Fruit fly (Drosophila melanogaster) whole organism, embryonic: Measurements from ENCODE around the gene CG32720.

ENCODE experiments used
- Ada2b ChIP-seq: fragments of 200-800 bp; sonication (Bioruptor generic); IDR thresholded peaks from 2 replicates; pipeline ENCODE4 v1.3.6; 2022; ENCODE audit warnings: missing biosample characterization, missing genetic modification characterization
- Awh ChIP-seq: fragments of 200-800 bp; sonication (Bioruptor generic); IDR thresholded peaks from 2 replicates; pipeline ENCODE4, ENCODE4 v1.3.6; 2022; ENCODE audit warnings: missing biosample characterization, missing genetic modification characterization
- CG12219 ChIP-seq: fragments of 200-800 bp; sonication (Bioruptor generic); optimal IDR thresholded peaks from 3 replicates; lab custom pipeline; 2018; ENCODE audit warnings: missing biosample characterization, mild to moderate bottlenecking, missing genetic modification characterization
- CG14710 ChIP-seq: fragments of 200-800 bp; sonication (Bioruptor generic); optimal IDR thresholded peaks from 3 replicates; lab custom pipeline; 2019; ENCODE audit warnings: missing biosample characterization, mild to moderate bottlenecking, missing genetic modification characterization, moderate library complexity
- CG14860 ChIP-seq: fragments of 200-800 bp; sonication (Bioruptor generic); IDR thresholded peaks from 3 replicates; pipeline ENCODE4 v1.3.6; 2022; ENCODE audit warnings: missing biosample characterization, missing genetic modification characterization; ENCODE audit not compliant: partially characterized antibody
- CG15011 ChIP-seq: fragments of 200-800 bp; sonication (Bioruptor generic); optimal IDR thresholded peaks from 3 replicates; lab custom pipeline; 2018; ENCODE audit warnings: missing biosample characterization, mild to moderate bottlenecking, missing genetic modification characterization
- CG1603 ChIP-seq: fragments of 200-800 bp; sonication (Bioruptor generic); optimal IDR thresholded peaks from 2 replicates; lab custom pipeline; 2019; ENCODE audit warnings: missing biosample characterization, mild to moderate bottlenecking, missing genetic modification characterization, moderate library complexity
- CG17385 ChIP-seq: fragments of 200-800 bp; sonication (Bioruptor generic); optimal IDR thresholded peaks from 3 replicates; lab custom pipeline; 2018; ENCODE audit warnings: missing biosample characterization, mild to moderate bottlenecking, missing genetic modification characterization
- CG17568 ChIP-seq: fragments of 200-800 bp; sonication (Bioruptor generic); optimal IDR thresholded peaks from 2 replicates; lab custom pipeline; 2018; ENCODE audit warnings: missing biosample characterization, mild to moderate bottlenecking, missing genetic modification characterization, moderate library complexity
- CG1792 ChIP-seq: fragments of 200-800 bp; sonication (Bioruptor generic); optimal IDR thresholded peaks from 2 replicates; lab custom pipeline; 2016; ENCODE audit warnings: missing biosample characterization, missing genetic modification characterization
- CG2202 ChIP-seq: fragments of 200-800 bp; sonication (Bioruptor generic); optimal IDR thresholded peaks from 2 replicates; lab custom pipeline; 2018; ENCODE audit warnings: missing biosample characterization, mild to moderate bottlenecking, missing genetic modification characterization
- CG31441 ChIP-seq: fragments of 200-800 bp; sonication (Bioruptor generic); IDR thresholded peaks from 2 replicates; pipeline ENCODE4 v1.3.6; 2022; ENCODE audit warnings: missing biosample characterization, missing genetic modification characterization
- CG3163 ChIP-seq: fragments of 200-800 bp; sonication (Bioruptor generic); optimal IDR thresholded peaks from 3 replicates; lab custom pipeline; 2016; ENCODE audit warnings: missing biosample characterization, missing genetic modification characterization
- CG3726 ChIP-seq: fragments of 200-800 bp; sonication (Bioruptor generic); IDR thresholded peaks from 3 replicates; pipeline ENCODE4, ENCODE4 v1.3.6; 2022; ENCODE audit warnings: missing biosample characterization, missing genetic modification characterization
- CG42726 ChIP-seq: fragments of 200-800 bp; sonication (Bioruptor generic); IDR thresholded peaks from 2 replicates; pipeline ENCODE4 v1.3.6; 2022; ENCODE audit warnings: missing biosample characterization, missing genetic modification characterization; ENCODE audit not compliant: partially characterized antibody
- CG43689 ChIP-seq: fragments of 200-800 bp; sonication (Bioruptor generic); IDR thresholded peaks from 2 replicates; pipeline ENCODE4 v1.3.6; 2022; ENCODE audit warnings: missing biosample characterization, missing genetic modification characterization
- CG6175 ChIP-seq: fragments of 200-800 bp; sonication (Bioruptor generic); IDR thresholded peaks from 3 replicates; pipeline ENCODE4 v1.3.6; 2022; ENCODE audit warnings: missing biosample characterization, missing genetic modification characterization
- CG6654 ChIP-seq: fragments of 200-800 bp; sonication (Bioruptor generic); optimal IDR thresholded peaks from 2 replicates; lab custom pipeline; 2017; ENCODE audit warnings: missing biosample characterization, mild to moderate bottlenecking, missing genetic modification characterization
- Chrac-16 ChIP-seq: fragments of 200-800 bp; sonication (Bioruptor generic); optimal IDR thresholded peaks from 3 replicates; lab custom pipeline; 2016; ENCODE audit warnings: missing biosample characterization, missing genetic modification characterization
- CrebB ChIP-seq: fragments of 200-800 bp; sonication (Bioruptor generic); optimal IDR thresholded peaks from 3 replicates; lab custom pipeline; 2018; ENCODE audit warnings: missing biosample characterization, mild to moderate bottlenecking, missing genetic modification characterization
- D ChIP-seq, 2 experiments: fragments of 200-800 bp in 1 of 2; fragments of >200 bp in 1 of 2; sonication (Bioruptor generic) in 1 of 2; optimal IDR thresholded peaks; 2 replicates in 1 of 2; 3 replicates in 1 of 2; lab custom pipeline; 2017; ENCODE audit warnings: mild to moderate bottlenecking in 1 of 2, missing biosample characterization in 1 of 2, missing genetic modification characterization in 1 of 2, missing genetic modification reagents in 1 of 2
- Dbx ChIP-seq: fragments of 200-800 bp; sonication (Bioruptor generic); IDR thresholded peaks from 3 replicates; pipeline ENCODE4 v1.3.6; 2022; ENCODE audit warnings: missing biosample characterization, missing genetic modification characterization
- ERR ChIP-seq: fragments of 200-800 bp; sonication (Bioruptor generic); optimal IDR thresholded peaks from 2 replicates; lab custom pipeline; 2016; ENCODE audit warnings: missing biosample characterization, missing genetic modification characterization
- Eip74EF ChIP-seq, 2 experiments: fragments of 200-800 bp in 1 of 2; fragments of >200 bp in 1 of 2; sonication (Bioruptor generic) in 1 of 2; optimal IDR thresholded peaks; 2 replicates each; lab custom pipeline; 2017 to 2019; ENCODE audit warnings: missing biosample characterization in 2 of 2, missing genetic modification characterization in 2 of 2, mild to moderate bottlenecking in 1 of 2, moderate library complexity in 1 of 2
- Ets65A ChIP-seq: fragments of 200-800 bp; sonication (Bioruptor generic); peaks from one replicate; lab custom pipeline; 2016; ENCODE audit warnings: missing biosample characterization, missing genetic modification characterization
- H15 ChIP-seq: fragments of 200-800 bp; sonication (Bioruptor generic); IDR thresholded peaks from 3 replicates; pipeline ENCODE4 v1.3.6; 2022; ENCODE audit warnings: missing biosample characterization, missing genetic modification characterization
- HLH3B ChIP-seq: fragments of 200-800 bp; sonication (Bioruptor generic); IDR thresholded peaks from 2 replicates; pipeline ENCODE4 v1.3.6; 2022; ENCODE audit warnings: missing biosample characterization, missing genetic modification characterization
- HLHmδ ChIP-seq: fragments of 200-800 bp; sonication (Bioruptor generic); optimal IDR thresholded peaks from 2 replicates; lab custom pipeline; 2018; ENCODE audit warnings: missing biosample characterization, mild to moderate bottlenecking, missing genetic modification characterization, moderate library complexity
- Hand ChIP-seq: fragments of 200-800 bp; sonication (Bioruptor generic); optimal IDR thresholded peaks from 2 replicates; lab custom pipeline; 2017; ENCODE audit warnings: mild to moderate bottlenecking, missing biosample characterization, missing genetic modification reagents, missing genetic modification characterization
- NFAT ChIP-seq: fragments of 200-800 bp; sonication (Bioruptor generic); IDR thresholded peaks from 2 replicates; pipeline ENCODE4 v1.3.6; 2022; ENCODE audit warnings: missing biosample characterization, missing genetic modification characterization
- Ravus ChIP-seq: fragments of 200-800 bp; sonication (Bioruptor generic); IDR thresholded peaks from 2 replicates; pipeline ENCODE4 v1.3.6; 2022; ENCODE audit warnings: missing biosample characterization, missing genetic modification characterization
- Sin3A ChIP-seq: fragments of >200 bp; optimal IDR thresholded peaks from 2 replicates; lab custom pipeline; 2018
- Six4 ChIP-seq: fragments of 200-800 bp; sonication (Bioruptor generic); optimal IDR thresholded peaks from 2 replicates; lab custom pipeline; 2016; ENCODE audit warnings: missing biosample characterization, missing genetic modification characterization
- Xbp1 ChIP-seq: fragments of 200-800 bp; sonication (Bioruptor generic); optimal IDR thresholded peaks from 3 replicates; lab custom pipeline; 2016; ENCODE audit warnings: missing biosample characterization, mild to moderate bottlenecking, missing genetic modification characterization
- bcd ChIP-seq: fragments of 200-800 bp; sonication (Bioruptor generic); optimal IDR thresholded peaks from 2 replicates; lab custom pipeline; 2017; ENCODE audit warnings: missing biosample characterization, mild to moderate bottlenecking, missing genetic modification characterization
- danr ChIP-seq: fragments of 200-800 bp; sonication (Bioruptor generic); IDR thresholded peaks from 2 replicates; pipeline ENCODE4 v1.3.6; 2022; ENCODE audit warnings: missing biosample characterization, missing genetic modification characterization
- dati ChIP-seq: fragments of 200-800 bp; sonication (Bioruptor generic); IDR thresholded peaks from 2 replicates; pipeline ENCODE4 v1.3.6; 2022; ENCODE audit warnings: missing biosample characterization, missing genetic modification characterization
- ewg ChIP-seq: fragments of 200-800 bp; sonication (Bioruptor generic); optimal IDR thresholded peaks from 3 replicates; lab custom pipeline; 2017; ENCODE audit warnings: mild to moderate bottlenecking, missing biosample characterization, missing genetic modification reagents, missing genetic modification characterization
- gsb-n ChIP-seq: fragments of 200-800 bp; sonication (Bioruptor generic); optimal IDR thresholded peaks from 3 replicates; lab custom pipeline; 2018; ENCODE audit warnings: missing biosample characterization, mild to moderate bottlenecking, missing genetic modification characterization
- her ChIP-seq: fragments of 200-800 bp; sonication (Bioruptor generic); optimal IDR thresholded peaks from 2 replicates; lab custom pipeline; 2016; ENCODE audit warnings: missing biosample characterization, missing genetic modification characterization
- ken ChIP-seq: fragments of 200-800 bp; sonication (Bioruptor generic); IDR thresholded peaks from 3 replicates; pipeline ENCODE4 v1.3.6; 2022; ENCODE audit warnings: missing biosample characterization, missing genetic modification characterization
- knrl ChIP-seq: fragments of 200-800 bp; sonication (Bioruptor generic); IDR thresholded peaks from 3 replicates; pipeline ENCODE4 v1.3.6; 2022; ENCODE audit warnings: missing biosample characterization, missing genetic modification characterization; ENCODE audit not compliant: partially characterized antibody
- lbe ChIP-seq: fragments of 200-800 bp; sonication (Bioruptor generic); optimal IDR thresholded peaks from 2 replicates; lab custom pipeline; 2016; ENCODE audit warnings: missing biosample characterization, mild to moderate bottlenecking, missing genetic modification characterization
- lilli ChIP-seq: fragments of 200-800 bp; sonication (Bioruptor generic); optimal IDR thresholded peaks from 3 replicates; lab custom pipeline; 2016; ENCODE audit warnings: missing biosample characterization, missing genetic modification characterization
- lola ChIP-seq, 3 experiments: fragments of >200 bp in 2 of 3; fragments of 200-800 bp in 1 of 3; sonication (Bioruptor generic) in 1 of 3; optimal IDR thresholded peaks; 2 replicates each; lab custom pipeline; 2017 to 2019; ENCODE audit warnings: missing biosample characterization in 3 of 3, missing genetic modification characterization in 3 of 3, mild to moderate bottlenecking in 1 of 3, moderate library complexity in 1 of 3
- luna ChIP-seq: fragments of 200-800 bp; sonication (Bioruptor generic); optimal IDR thresholded peaks from 2 replicates; lab custom pipeline; 2016; ENCODE audit warnings: missing biosample characterization, missing genetic modification characterization
- onecut ChIP-seq: fragments of 200-800 bp; sonication (Bioruptor generic); IDR thresholded peaks from 2 replicates; pipeline ENCODE4 v1.3.6; 2022; ENCODE audit warnings: missing biosample characterization, missing genetic modification characterization
- otp ChIP-seq: fragments of 200-800 bp; sonication (Bioruptor generic); IDR thresholded peaks from 3 replicates; pipeline ENCODE4, ENCODE4 v1.3.6; 2022; ENCODE audit warnings: missing biosample characterization, missing genetic modification characterization
- pum ChIP-seq: fragments of 200-800 bp; sonication (Bioruptor generic); optimal IDR thresholded peaks from 2 replicates; lab custom pipeline; 2016; ENCODE audit warnings: missing biosample characterization, missing genetic modification characterization
- sug ChIP-seq: fragments of 200-800 bp; optimal IDR thresholded peaks from 2 replicates; lab custom pipeline; 2019; ENCODE audit warnings: missing biosample characterization, mild to moderate bottlenecking, missing genetic modification characterization, moderate library complexity
- tap ChIP-seq: fragments of 200-800 bp; optimal IDR thresholded peaks from 3 replicates; lab custom pipeline; 2019; ENCODE audit warnings: missing biosample characterization, mild to moderate bottlenecking, missing genetic modification characterization, moderate library complexity
- zen2 ChIP-seq: fragments of 200-800 bp; sonication (Bioruptor generic); IDR thresholded peaks from 3 replicates; pipeline ENCODE4 v1.3.6; 2022; ENCODE audit warnings: missing biosample characterization, missing genetic modification characterization; ENCODE audit not compliant: partially characterized antibody

CG32720 gene

dm6 chrX:7579810-7580209 lies 43.1 kb upstream of the CG32720 start (continued):
- TF ChIP-seq lbe (no peak), otp (GFP tag; lab: Robert Waterston, UW) (0 out of 3 replicates have a peak, but pooled peaks have one; percentile 49), dati (GFP tag; lab: Robert Waterston, UW) (no peak), CG6654 (GFP tag; lab: Kevin White, UChicago) (no peak), CG42726 (GFP tag; lab: Robert Waterston, UW) (no peak), danr (GFP tag; lab: Robert Waterston, UW) (no peak), her (GFP tag; lab: Kevin White, UChicago) (no peak), CG1792 (GFP tag; lab: Kevin White, UChicago) (no peak), Dbx (GFP tag; lab: Robert Waterston, UW) (no peak), D (optimal IDR thresholded peaks at IDR 0.05; lab: Kevin White, UChicago) (no peak), D (GFP tag; optimal IDR thresholded peaks at IDR 0.05; lab: Kevin White, UChicago) (no peak), lola (GFP tag; optimal IDR thresholded peaks at IDR 0.05; lab: Kevin White, UChicago) (no peak), lilli (no peak), Awh (GFP tag; lab: Robert Waterston, UW) (no peak), pum (GFP tag; lab: Kevin White, UChicago) (no peak), CG12219 (no peak), ERR (GFP tag; lab: Kevin White, UChicago) (no peak), Eip74EF (GFP tag; optimal IDR thresholded peaks at IDR 0.05; lab: Kevin White, UChicago) (no peak), CG1603 (peak; percentile 46), Ravus (GFP tag; lab: Robert Waterston, UW) (no peak), Xbp1 (GFP tag; lab: Kevin White, UChicago) (no peak), CG31441 (GFP tag; lab: Robert Waterston, UW) (no peak), CrebB (tag; lab: Kevin White, UChicago) (no peak), CG14860 (GFP tag; lab: Robert Waterston, UW) (no peak), HLH3B (GFP tag; lab: Robert Waterston, UW) (no peak), CG17568 (GFP tag; lab: Kevin White, UChicago) (no peak), Ada2b (GFP tag; lab: Robert Waterston, UW) (no peak), CG3726 (no peak), gsb-n (tag; lab: Kevin White, UChicago) (no peak), H15 (GFP tag; lab: Robert Waterston, UW) (no peak), HLHmδ (GFP tag; lab: Kevin White, UChicago) (peak; percentile 53), Hand (GFP tag; lab: Kevin White, UChicago) (no peak), ewg (no peak), Ets65A (no peak), Sin3A (lab: Kevin White, UChicago) (no peak), ken (no peak), CG6175 (GFP tag; lab: Robert Waterston, UW) (no peak), bcd (GFP tag; lab: Kevin White, UChicago) (no peak), NFAT (GFP tag; lab: Robert Waterston, UW) (no peak), Chrac-16 (GFP tag; lab: Kevin White, UChicago) (no peak), sug (no peak), CG2202 (tag; lab: Kevin White, UChicago) (peak; percentile 19), knrl (GFP tag; lab: Robert Waterston, UW) (no peak), tap (no peak), CG3163 (GFP tag; lab: Kevin White, UChicago) (no peak), zen2 (GFP tag; lab: Robert Waterston, UW) (no peak), CG15011 (GFP tag; lab: Kevin White, UChicago) (no peak), onecut (GFP tag; lab: Robert Waterston, UW) (0 out of 2 replicates have a peak, but pooled peaks have one; percentile 15), CG17385 (GFP tag; lab: Kevin White, UChicago) (no peak), luna (GFP tag; lab: Kevin White, UChicago) (no peak), CG14710 (tag; lab: Kevin White, UChicago) (no peak), Six4 (no peak), CG43689 (no peak)
